Fruit fly (Drosophila melanogaster) whole organism, larva: ENCODE results near the gene CG44532.
A peak's percentile ranks its signal among the peaks of the same experiment; 100 is the strongest.

Experiments
- noc ChIP-seq: fragments of 200-800 bp; sonication (Bioruptor generic); optimal IDR thresholded peaks from 3 replicates; lab custom pipeline; 2019; ENCODE audit warnings: missing biosample characterization, mild to moderate bottlenecking, missing genetic modification characterization, moderate library complexity

CG44532 gene

DNA sequence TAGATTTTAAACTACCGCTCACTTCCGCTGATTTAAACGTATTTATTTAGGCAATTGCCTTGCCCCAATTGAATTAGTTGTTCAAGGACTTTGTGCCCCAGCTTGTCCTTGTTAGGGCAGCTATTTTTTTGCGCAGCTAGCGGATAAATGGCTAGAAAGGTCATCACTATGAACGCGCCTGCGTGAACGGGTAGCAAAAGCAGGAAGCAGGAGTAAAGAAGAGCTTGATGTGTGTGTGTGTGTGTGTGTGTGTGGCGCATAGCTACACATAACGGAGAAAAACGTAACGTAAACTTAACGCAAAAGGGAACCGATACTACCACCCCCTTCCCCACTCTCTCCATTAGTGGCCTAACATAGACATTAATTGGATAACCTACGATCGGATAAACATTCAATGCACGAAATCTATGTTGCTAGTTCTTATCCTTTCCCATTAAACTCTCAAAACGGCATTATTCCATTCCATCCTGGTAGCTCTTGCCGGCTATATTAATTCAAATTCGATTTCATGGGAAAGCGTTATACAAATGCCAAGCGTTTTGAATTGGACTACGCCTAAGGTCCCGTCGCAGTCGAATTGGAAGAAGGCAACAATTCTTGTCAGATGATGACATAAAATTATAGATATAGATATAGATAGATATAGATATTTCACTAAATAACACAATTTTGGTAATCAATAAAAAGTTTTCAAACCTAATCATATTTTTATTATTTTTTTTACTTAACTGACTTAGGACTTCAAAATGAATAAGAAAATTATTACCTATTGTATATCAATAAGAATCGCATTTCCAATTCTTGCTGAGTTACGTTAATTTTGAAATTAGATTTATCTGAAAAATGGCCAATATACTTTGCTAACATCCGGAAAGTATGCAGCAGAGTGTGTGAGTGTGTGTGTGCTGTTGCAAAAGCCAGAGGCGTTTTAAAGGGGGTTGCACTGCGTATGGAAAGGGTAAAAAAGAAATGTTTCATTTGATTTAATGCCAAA, 2.9 kb downstream of the CG44532 start:
- no peak for TF ChIP-seq noc (tag; lab: Kevin White, UChicago)

DNA sequence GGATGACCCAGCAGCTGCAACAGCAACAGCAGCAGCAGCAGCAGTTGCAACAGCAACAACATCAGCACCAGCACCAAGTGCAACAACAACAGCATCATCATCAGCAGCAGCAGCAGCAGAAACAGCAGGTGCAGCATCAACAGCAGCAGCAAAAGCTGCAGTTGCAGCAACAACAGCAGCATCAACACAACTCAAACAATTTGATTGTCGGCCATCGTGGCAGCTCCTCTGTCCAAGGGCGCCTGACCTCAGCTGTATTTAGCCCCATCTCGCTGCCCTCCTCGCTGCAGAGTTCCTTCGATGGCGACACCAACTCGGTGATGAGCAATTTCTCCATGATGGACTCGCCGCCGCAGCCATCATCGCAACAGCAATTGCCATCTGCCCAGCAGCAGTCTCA, 6.4 kb downstream of the CG44532 start:
- TF ChIP-seq noc (tag; lab: Kevin White, UChicago) = no peak

DNA sequence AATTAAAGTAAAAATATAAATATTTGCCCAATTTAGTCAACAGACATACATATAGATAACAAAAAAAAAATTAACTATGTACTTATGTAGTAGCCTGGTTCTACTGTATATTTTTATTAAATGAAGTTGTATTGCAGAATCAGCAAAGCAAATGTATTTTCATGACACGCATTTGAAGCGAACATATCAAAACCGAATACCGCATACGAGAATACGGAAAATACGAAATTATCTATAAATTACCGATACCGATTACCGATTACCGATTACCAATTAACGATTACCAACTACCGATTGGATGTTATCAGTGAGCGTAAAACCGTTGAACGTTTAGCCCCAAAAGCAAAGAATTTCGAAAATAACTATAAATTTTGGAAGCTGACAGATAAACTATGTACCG, 25.5 kb downstream of the CG44532 start:
- TF ChIP-seq noc (tag; lab: Kevin White, UChicago) = no peak

DNA sequence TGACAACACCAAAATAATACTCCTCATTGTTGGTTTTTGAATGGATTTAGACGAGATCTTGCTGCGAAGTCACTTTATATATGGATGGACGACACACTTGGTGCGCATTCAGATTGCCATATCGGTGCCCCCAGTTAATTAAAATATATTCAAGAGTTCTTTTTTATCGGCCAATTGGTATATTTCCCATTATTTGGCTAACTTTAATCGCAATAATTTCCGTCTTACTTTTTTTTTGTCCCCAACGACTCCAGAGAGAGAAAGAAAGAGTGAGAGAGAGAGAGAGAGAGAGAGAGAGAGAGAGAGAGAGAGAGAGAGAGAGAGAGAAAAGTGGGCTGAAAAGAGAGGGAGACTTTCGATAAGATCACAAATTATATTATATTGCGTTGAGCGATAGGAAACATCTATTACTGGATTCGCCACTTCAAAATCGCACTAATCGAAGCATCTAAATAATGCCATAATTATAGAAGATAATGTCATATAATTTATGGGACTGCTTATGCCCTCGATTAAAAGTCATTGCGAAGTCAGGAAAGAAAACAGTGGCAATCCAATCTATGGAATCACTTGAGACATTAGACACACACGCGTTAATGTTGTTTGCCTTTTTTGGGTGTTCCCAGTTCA, 28.8 kb downstream of the CG44532 start, which contains the start of gene CG12115:
CG12115 (minus strand) TSS at position 51 of the 630 bp plus-strand sequence.
- TF ChIP-seq noc (tag; lab: Kevin White, UChicago) = no peak

DNA sequence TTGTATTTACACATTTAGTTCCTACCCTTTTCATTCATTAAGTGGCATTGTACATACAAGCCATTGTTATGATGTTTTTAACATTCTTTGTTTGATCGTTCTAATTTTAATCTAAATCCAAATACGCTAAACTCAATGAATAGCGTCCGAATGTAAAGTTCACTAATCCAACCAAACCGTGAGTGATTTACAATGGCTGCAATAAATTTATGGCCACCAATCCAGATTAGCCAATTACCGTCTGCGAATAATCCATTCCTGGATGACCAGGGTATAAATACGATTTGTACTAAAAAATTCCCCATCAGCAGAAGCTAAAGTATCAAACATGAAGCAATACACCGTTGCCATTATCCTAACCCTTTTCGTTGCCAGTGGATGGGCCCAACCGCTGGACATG, 29.5 kb downstream of the CG44532 start, which contains the start of gene CG12057:
CG12057 (plus strand) TSS at position 301 of the 400 bp plus-strand sequence.
- TF ChIP-seq noc (tag; lab: Kevin White, UChicago) = no peak

DNA sequence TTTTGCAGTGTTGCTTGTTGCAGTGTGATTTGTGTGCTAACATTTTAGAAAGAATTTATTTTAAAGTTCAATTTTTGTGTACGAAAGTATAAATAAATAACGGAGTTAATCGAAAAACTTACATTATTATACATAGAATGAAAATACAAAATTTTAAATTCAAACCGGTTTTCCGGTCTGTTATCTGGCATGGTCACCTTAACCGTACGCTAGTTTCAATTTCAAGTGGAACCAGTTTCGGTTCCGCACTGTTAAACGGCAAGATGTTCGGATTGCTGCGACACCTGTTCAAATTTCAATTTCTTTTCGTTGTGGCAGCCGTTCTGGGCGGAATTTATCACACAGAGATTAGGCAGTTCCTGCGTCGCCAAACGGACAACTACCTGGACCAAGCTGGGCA, 30.5 kb downstream of the CG44532 start, which contains the start of gene CG12056:
CG12056 (plus strand) TSS at position 241 of the 400 bp plus-strand sequence.
- TF ChIP-seq noc (tag; lab: Kevin White, UChicago) = no peak

DNA sequence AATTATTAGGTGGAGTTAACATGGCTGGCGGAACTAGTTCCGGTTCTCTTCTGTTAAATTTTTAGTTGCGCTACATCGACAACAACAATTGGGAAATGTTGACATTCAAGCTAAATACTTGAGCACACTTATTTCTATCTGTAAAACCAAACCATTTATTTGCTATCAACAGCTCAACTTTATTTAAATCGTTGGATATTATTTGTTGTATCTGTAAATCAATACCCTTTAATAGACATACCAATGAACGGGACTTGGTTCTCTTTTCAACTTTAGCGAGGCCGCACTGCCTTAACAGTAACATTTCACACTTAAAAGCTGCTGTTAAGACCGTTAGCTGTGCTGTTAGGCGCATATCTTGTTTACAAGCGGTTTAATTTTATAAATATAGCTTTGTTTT, 31.7 kb downstream of the CG44532 start, which contains the start of gene CG12106:
CG12106 (plus strand) TSS at position 295 of the 400 bp plus-strand sequence.
- TF ChIP-seq noc (tag; lab: Kevin White, UChicago) = peak; percentile 30

DNA sequence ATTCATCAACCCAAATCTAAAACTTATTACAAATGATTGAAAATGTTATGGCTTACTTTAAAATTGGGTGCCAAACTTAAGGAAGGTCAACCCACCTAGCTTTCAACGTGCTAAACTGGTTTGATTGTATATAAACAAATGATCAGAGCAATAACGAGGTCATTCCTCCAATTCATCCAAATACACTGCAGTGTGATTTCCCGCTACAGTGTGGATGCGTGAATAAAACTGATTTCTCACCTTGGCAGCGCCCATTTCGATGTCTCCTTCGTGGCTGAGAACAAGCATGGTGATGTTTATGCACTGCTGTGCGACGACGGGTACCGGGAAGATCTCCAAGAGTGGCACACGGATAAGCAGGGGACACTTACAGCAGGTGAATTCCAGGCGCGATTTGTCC, 33.4 kb downstream of the CG44532 start:
- no peak for TF ChIP-seq noc (tag; lab: Kevin White, UChicago)

DNA sequence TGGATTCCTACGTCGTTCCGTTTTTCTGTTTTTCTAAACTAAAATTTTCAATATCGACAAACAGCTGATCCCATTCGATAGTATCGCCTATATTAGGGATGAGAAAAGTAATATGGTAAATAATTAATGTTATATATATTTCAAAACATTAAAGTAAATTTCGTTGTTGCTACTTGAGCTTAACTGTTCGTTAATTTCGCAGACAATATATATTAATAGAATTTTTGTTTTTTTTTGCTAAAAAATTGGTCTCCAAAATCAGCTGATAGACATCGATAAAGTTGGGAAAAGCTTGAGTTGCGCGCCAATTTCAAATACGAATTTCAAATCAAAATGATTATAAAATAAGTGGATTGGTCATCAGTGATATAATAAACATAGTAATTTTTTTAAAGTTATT, 34.5 kb downstream of the CG44532 start, which contains the start of gene CG12118:
CG12118 (minus strand) TSS at position 53 of the 400 bp plus-strand sequence.
- TF ChIP-seq noc (tag; lab: Kevin White, UChicago) = peak; percentile 68

DNA sequence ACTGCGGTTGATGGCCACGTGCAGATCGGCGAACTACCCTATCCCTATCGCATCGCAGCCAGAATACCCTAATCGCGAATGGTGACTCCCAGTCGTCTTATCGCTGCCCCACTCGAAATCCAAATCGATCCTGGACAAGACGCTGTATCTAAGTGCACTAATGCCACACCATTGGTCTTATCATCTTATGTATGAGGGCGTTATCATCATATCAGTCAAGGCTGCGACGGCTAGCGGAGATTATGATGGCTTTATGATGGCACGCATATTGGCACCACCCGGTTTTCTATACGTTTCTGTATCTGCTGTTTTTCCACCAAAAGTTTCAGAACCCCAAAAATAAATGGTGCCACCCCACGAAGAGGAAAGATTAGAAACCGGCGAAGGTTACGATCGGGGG, 38.3 kb downstream of the CG44532 start:
- TF ChIP-seq noc (tag; lab: Kevin White, UChicago) = no peak

DNA sequence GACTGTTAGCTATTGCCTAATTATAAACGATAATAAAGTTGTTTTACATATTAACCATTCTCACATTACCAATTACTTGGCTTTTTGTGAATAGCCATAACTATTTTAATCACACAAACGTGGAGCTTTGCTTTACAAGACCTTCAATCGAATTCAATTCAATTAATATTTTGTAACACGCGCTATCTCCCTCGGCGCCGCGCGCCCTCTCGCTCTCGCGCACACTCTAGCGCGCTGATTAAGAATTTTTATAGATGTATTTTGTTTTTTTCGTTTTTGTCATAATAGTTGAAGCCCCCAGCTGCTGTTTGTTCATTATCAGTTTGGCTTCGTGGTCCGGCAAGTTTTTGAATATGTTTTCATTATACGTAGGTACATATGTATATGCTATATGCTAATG, 39.2 kb downstream of the CG44532 start:
- no peak for TF ChIP-seq noc (tag; lab: Kevin White, UChicago)

DNA sequence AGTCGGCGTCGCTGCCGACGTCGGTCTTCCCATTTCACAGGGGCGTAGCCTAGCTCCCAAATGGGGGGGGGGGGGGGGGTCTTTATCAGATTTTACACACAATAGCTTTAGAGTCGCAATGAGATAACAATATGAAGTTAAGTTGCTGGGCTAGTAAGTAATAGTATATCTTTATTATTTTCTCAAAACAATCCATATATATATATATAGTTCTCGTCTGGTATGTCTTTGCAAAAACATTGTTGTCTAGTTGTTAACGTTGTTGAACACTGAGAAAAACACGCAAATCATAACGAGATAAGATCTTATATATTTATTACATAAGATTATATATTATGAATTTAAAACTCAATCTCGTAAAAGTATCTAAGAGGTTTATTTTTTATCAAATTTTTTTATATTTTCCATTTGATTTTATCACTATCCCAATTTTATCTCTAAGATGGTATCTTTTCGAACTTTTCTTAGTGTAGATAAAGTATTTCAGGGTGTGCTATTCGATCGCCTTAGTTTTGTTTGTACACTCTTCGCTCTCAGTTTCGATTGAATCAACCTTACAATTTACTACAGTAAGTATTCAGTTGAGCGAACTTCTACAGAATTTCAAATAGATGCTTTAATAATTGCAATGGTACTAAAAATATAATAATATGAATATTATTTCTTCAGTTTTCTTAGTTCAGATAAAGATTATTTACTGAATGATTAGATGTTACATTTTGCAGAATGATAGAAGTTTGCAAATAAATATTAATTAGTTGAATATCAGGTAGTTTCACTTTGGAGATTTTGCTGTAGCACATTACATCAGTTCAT, 40.2 kb downstream of the CG44532 start:
- peak; percentile 91 for TF ChIP-seq noc (tag; lab: Kevin White, UChicago)

DNA sequence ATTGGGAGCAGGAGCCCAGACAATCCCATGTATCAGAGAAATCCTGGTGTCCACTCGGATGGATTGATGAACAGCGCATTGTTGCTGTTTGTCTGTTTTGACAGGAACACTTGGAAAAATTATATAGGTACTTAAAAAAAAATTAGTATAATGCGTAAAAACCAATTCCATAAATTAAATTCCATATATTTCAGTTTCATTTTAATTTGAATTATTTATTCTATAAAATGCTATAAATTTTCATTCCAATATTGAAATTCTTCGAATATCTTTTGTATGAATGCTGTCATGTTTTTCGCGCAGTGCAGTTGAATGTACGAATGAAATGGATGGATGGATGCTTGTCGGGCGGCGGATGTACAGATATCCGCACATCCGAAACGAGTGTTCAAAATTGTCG, 48.9 kb downstream of the CG44532 start, which contains the start of gene SmydA-9:
SmydA-9 (minus strand) TSS at position 101 of the 400 bp plus-strand sequence.
- TF ChIP-seq noc (tag; lab: Kevin White, UChicago) = no peak
